Fruit fly (Drosophila melanogaster): ENCODE measurements around the gene Hsc70-1.

Hsc70-1 gene

dm6 chr3L:14001658-14002523 is 28.0 kb downstream of the Hsc70-1 start, which contains the start of the genes Nprl3 and upSET (continued):
- TF ChIP-seq YL-1 (GFP tag; optimal IDR thresholded peaks at IDR 0.05) (peak; percentile 81), lola (GFP tag; optimal IDR thresholded peaks at IDR 0.05) (no peak), CG8944 (GFP tag; optimal IDR thresholded peaks at IDR 0.05) (no peak), CG16863 (GFP tag; optimal IDR thresholded peaks at IDR 0.05) (no peak), CG12236 (GFP tag; optimal IDR thresholded peaks at IDR 0.05) (no peak), crol (GFP tag; IDR thresholded peaks at IDR 0.05) (no peak), CG6654 (GFP tag; optimal IDR thresholded peaks at IDR 0.05) (no peak), jigr1 (GFP tag; IDR thresholded peaks at IDR 0.05) (no peak), Hey (tag; optimal IDR thresholded peaks at IDR 0.05) (no peak), br (optimal IDR thresholded peaks at IDR 0.05) (no peak), Optix (GFP tag; IDR thresholded peaks at IDR 0.05) (no peak), CG15601 (tag; optimal IDR thresholded peaks at IDR 0.05) (peak; percentile 24), seq (GFP tag; IDR thresholded peaks at IDR 0.05) (no peak), zfh1 (GFP tag; IDR thresholded peaks at IDR 0.05) (no peak), CG3838 (GFP tag; optimal IDR thresholded peaks at IDR 0.05) (no peak), Rx (GFP tag; IDR thresholded peaks at IDR 0.05) (no peak), Sox102F (GFP tag; optimal IDR thresholded peaks at IDR 0.05) (no peak), CkIIα-i1 (GFP tag; IDR thresholded peaks at IDR 0.05) (no peak), nom (GFP tag; optimal IDR thresholded peaks at IDR 0.05) (peak; percentile 40), Eip74EF (GFP tag; optimal IDR thresholded peaks at IDR 0.05) (no peak), MTF-1 (GFP tag; optimal IDR thresholded peaks at IDR 0.05; ENCODE audit: borderline replicate concordance) (no peak), tin (GFP tag; optimal IDR thresholded peaks at IDR 0.05) (no peak), Ets65A (GFP tag) (no peak), tx (GFP tag; optimal IDR thresholded peaks at IDR 0.05) (no peak), caup (GFP tag; optimal IDR thresholded peaks at IDR 0.05; ENCODE audit: severe bottlenecking) (no peak), HLH54F (GFP tag; optimal IDR thresholded peaks at IDR 0.05) (no peak), CG12071 (GFP tag; optimal IDR thresholded peaks at IDR 0.05) (no peak), CG10979 (tag; optimal IDR thresholded peaks at IDR 0.05) (no peak), ap (GFP tag; IDR thresholded peaks at IDR 0.05) (no peak), lmd (GFP tag; IDR thresholded peaks at IDR 0.05) (no peak), Sox100B (GFP tag; optimal IDR thresholded peaks at IDR 0.05) (peak; percentile 8), CG15073 (GFP tag; optimal IDR thresholded peaks at IDR 0.05) (no peak), CG8765 (GFP tag; IDR thresholded peaks at IDR 0.05) (no peak), E2f1 (GFP tag; IDR thresholded peaks at IDR 0.05) (no peak), CG7556 (GFP tag; optimal IDR thresholded peaks at IDR 0.05) (no peak), fru (optimal IDR thresholded peaks at IDR 0.05) (no peak), CG18599 (GFP tag; optimal IDR thresholded peaks at IDR 0.05) (no peak), eve (GFP tag; optimal IDR thresholded peaks at IDR 0.05) (no peak), Oaz (GFP tag; IDR thresholded peaks at IDR 0.05) (no peak), gce (GFP tag; IDR thresholded peaks at IDR 0.05) (no peak), B-H2 (GFP tag; optimal IDR thresholded peaks at IDR 0.05) (no peak), CG30403 (GFP tag; optimal IDR thresholded peaks at IDR 0.05) (no peak), Mad (GFP tag; optimal IDR thresholded peaks at IDR 0.05) (no peak), dan (GFP tag; IDR thresholded peaks at IDR 0.05) (no peak), CG10209 (GFP tag; optimal IDR thresholded peaks at IDR 0.05) (no peak), Lpt (GFP tag; optimal IDR thresholded peaks at IDR 0.05) (no peak), CG12219 (GFP tag; optimal IDR thresholded peaks at IDR 0.05) (no peak), psq (GFP tag; optimal IDR thresholded peaks at IDR 0.05) (no peak), CG10654 (GFP tag; optimal IDR thresholded peaks at IDR 0.05) (no peak), h (optimal IDR thresholded peaks at IDR 0.05) (no peak), Hmx (GFP tag; optimal IDR thresholded peaks at IDR 0.05) (no peak), H15 (GFP tag; IDR thresholded peaks at IDR 0.05) (no peak)

Data from whole organism, embryonic.